Fruit fly (Drosophila melanogaster): ENCODE results near the gene CG3769.

CG3769 gene

dm6 chr2L:9449257-9449972 is 14.2 kb downstream of the CG3769 start (continued):
- TF ChIP-seq nom (GFP tag; optimal IDR thresholded peaks at IDR 0.05), result peak; percentile 93
- TF ChIP-seq otp (GFP tag; IDR thresholded peaks at IDR 0.05), result peak; percentile 90
- TF ChIP-seq Abd-B (GFP tag; optimal IDR thresholded peaks at IDR 0.05), result peak; percentile 97
- TF ChIP-seq sima (GFP tag; optimal IDR thresholded peaks at IDR 0.05), result peak; percentile 71
- peak; percentile 98 for TF ChIP-seq CoRest (tag; optimal IDR thresholded peaks at IDR 0.05)
- peak; percentile 74 for TF ChIP-seq CG12744 (GFP tag; optimal IDR thresholded peaks at IDR 0.05)
- TF ChIP-seq CG10959 (GFP tag; IDR thresholded peaks at IDR 0.05), result peak; percentile 89
- TF ChIP-seq Optix (GFP tag; IDR thresholded peaks at IDR 0.05), result peak; percentile 95
- peak; percentile 88 for TF ChIP-seq ems (GFP tag; optimal IDR thresholded peaks at IDR 0.05)
- peak; percentile 95 for TF ChIP-seq CG1602 (GFP tag; optimal IDR thresholded peaks at IDR 0.05)
- peak; percentile 74 for TF ChIP-seq Bdp1 (GFP tag; optimal IDR thresholded peaks at IDR 0.05)
- TF ChIP-seq Blimp-1 (GFP tag; optimal IDR thresholded peaks at IDR 0.05), result peak; percentile 91
- peak; percentile 35; the same call in 1 of the 2 replicates for TF ChIP-seq CG13287 (GFP tag; IDR thresholded peaks at IDR 0.05; ENCODE audit: partially characterized antibody)
- peak; percentile 88 for TF ChIP-seq bowl (GFP tag; IDR thresholded peaks at IDR 0.05)
- TF ChIP-seq Hsf (GFP tag; optimal IDR thresholded peaks at IDR 0.05), result peak; percentile 90
- TF ChIP-seq ewg (GFP tag; optimal IDR thresholded peaks at IDR 0.05), result peak; percentile 93
- TF ChIP-seq CG13123 (GFP tag; optimal IDR thresholded peaks at IDR 0.05), result peak; percentile 86
- peak; percentile 92 for TF ChIP-seq CG14050 (GFP tag; IDR thresholded peaks at IDR 0.05)
- TF ChIP-seq sug (tag; optimal IDR thresholded peaks at IDR 0.05), result peak; percentile 96
- TF ChIP-seq gsb (GFP tag; IDR thresholded peaks at IDR 0.05), result peak; percentile 87
- peak; percentile 93 for TF ChIP-seq CG11085 (GFP tag; IDR thresholded peaks at IDR 0.05)
- TF ChIP-seq tin (GFP tag; optimal IDR thresholded peaks at IDR 0.05), result peak; percentile 97
- peak; percentile 62 to 85 for TF ChIP-seq chif (GFP tag; optimal IDR thresholded peaks at IDR 0.05)
- TF ChIP-seq insv (GFP tag; optimal IDR thresholded peaks at IDR 0.05), result peak in 1 of 2 experiments; percentile 79
- peak; percentile 87 for TF ChIP-seq Dip3 (GFP tag; optimal IDR thresholded peaks at IDR 0.05)
- TF ChIP-seq CG13775 (GFP tag; optimal IDR thresholded peaks at IDR 0.05), result peak; percentile 96
- TF ChIP-seq CG12391 (tag; optimal IDR thresholded peaks at IDR 0.05), result peak; percentile 97
- TF ChIP-seq jigr1 (GFP tag; IDR thresholded peaks at IDR 0.05), result peak; percentile 97
- TF ChIP-seq CG30431 (GFP tag; optimal IDR thresholded peaks at IDR 0.05), result peak; percentile 96
- TF ChIP-seq fd102C (GFP tag; optimal IDR thresholded peaks at IDR 0.05), result peak; percentile 96
- TF ChIP-seq CG7271 (tag; optimal IDR thresholded peaks at IDR 0.05), result peak; percentile 75
- TF ChIP-seq cwo (GFP tag; optimal IDR thresholded peaks at IDR 0.05), result peak; percentile 91
- TF ChIP-seq CG13424 (tag; optimal IDR thresholded peaks at IDR 0.05), result peak; percentile 97
- peak; percentile 93 for TF ChIP-seq CG3065 (GFP tag; optimal IDR thresholded peaks at IDR 0.05)
- TF ChIP-seq cato (GFP tag; optimal IDR thresholded peaks at IDR 0.05; ENCODE audit: borderline replicate concordance), result peak; percentile 89
- peak; percentile 94 for TF ChIP-seq E2f1 (GFP tag; IDR thresholded peaks at IDR 0.05)
- TF ChIP-seq hkb (optimal IDR thresholded peaks at IDR 0.05), result peak; percentile 53
- TF ChIP-seq hkb (GFP tag; IDR thresholded peaks at IDR 0.05), result peak; percentile 95
- peak; percentile 94 for TF ChIP-seq CG34376 (GFP tag; optimal IDR thresholded peaks at IDR 0.05)
- peak; percentile 87 for TF ChIP-seq Fer3 (tag; optimal IDR thresholded peaks at IDR 0.05)
- TF ChIP-seq CG32772 (GFP tag; IDR thresholded peaks at IDR 0.05), result peak; percentile 92
- TF ChIP-seq lmd (GFP tag; IDR thresholded peaks at IDR 0.05), result peak; percentile 97
- TF ChIP-seq CG10979 (tag; optimal IDR thresholded peaks at IDR 0.05), result peak; percentile 98
- peak; percentile 53 for TF ChIP-seq eyg (GFP tag; optimal IDR thresholded peaks at IDR 0.05)
- peak; percentile 79 for TF ChIP-seq sd (tag; optimal IDR thresholded peaks at IDR 0.05)
- peak in 1 of 3 experiments; percentile 100 for TF ChIP-seq lola (GFP tag; optimal IDR thresholded peaks at IDR 0.05)
- peak; percentile 92 for TF ChIP-seq Dbx (GFP tag; IDR thresholded peaks at IDR 0.05)
- peak; percentile 92 for TF ChIP-seq H15 (GFP tag; IDR thresholded peaks at IDR 0.05)
- TF ChIP-seq inv (GFP tag; IDR thresholded peaks at IDR 0.05; ENCODE audit: partially characterized antibody), result no peak
